Fruit fly (Drosophila melanogaster): ENCODE data around the gene Pdxk.

DNA sequence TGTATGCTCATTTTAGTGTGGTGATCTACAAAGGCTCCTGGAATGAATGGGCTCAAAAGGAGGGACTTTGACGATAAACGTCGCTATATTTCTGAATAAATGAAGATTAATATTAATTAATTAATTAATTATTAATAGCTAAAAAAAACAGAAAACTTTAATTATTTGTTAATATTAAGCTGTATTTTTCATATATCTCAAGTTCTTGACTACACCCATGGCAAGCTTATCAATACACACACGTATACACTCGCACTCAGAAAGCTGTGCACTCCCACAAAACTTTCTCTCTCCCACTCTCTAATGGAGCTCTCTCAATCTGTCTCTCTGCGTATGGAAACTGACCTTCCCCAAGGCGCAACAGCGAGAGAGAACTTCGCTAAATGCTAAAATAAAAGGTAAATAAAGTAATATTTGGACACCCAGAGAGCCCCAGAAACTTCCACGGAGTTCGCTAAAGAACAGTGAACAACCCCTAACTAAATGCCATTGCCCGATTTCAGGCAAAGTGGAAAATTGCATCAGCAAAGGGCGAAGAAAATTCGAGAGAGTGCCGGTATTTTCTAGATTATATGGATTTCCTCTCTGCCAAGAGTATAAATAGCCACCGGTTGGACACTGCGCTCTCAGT is 13.4 kb downstream of the Pdxk start:
- TF ChIP-seq CG7045 (GFP tag; optimal IDR thresholded peaks at IDR 0.05) (peak; percentile 74), cic (GFP tag; optimal IDR thresholded peaks at IDR 0.05) (peak; percentile 23), Clk (GFP tag; optimal IDR thresholded peaks at IDR 0.05) (peak; percentile 50), CG33017 (tag; optimal IDR thresholded peaks at IDR 0.05) (peak; percentile 71), kay (GFP tag; ENCODE audit: borderline replicate concordance) (no peak), CG7101 (tag; optimal IDR thresholded peaks at IDR 0.05) (peak; percentile 58), ovo (GFP tag; optimal IDR thresholded peaks at IDR 0.05) (no peak), CG11617 (GFP tag; optimal IDR thresholded peaks at IDR 0.05) (peak; percentile 73), Hr96 (GFP tag; optimal IDR thresholded peaks at IDR 0.05) (no peak), CG14711 (tag; optimal IDR thresholded peaks at IDR 0.05) (peak; percentile 64), bab1 (GFP tag; optimal IDR thresholded peaks at IDR 0.05) (peak; percentile 30), Mnt (GFP tag; optimal IDR thresholded peaks at IDR 0.05) (peak; percentile 17), CG1620 (GFP tag; optimal IDR thresholded peaks at IDR 0.05) (no peak), toe (GFP tag; optimal IDR thresholded peaks at IDR 0.05) (no peak)

Data from whole organism, adult.